Fruit fly (Drosophila melanogaster): Measurements from ENCODE around the gene klu.

klu gene

dm6 chr3L:11027279-11027678 is 18.3 kb upstream of the klu start, which contains the start of gene CG32081:
CG32081 (plus strand) TSS chr3L:11027579.
- TF ChIP-seq Dll (optimal IDR thresholded peaks at IDR 0.05) (no peak), psq (optimal IDR thresholded peaks at IDR 0.05) (no peak), usp (GFP tag; optimal IDR thresholded peaks at IDR 0.05) (no peak)

DNA sequence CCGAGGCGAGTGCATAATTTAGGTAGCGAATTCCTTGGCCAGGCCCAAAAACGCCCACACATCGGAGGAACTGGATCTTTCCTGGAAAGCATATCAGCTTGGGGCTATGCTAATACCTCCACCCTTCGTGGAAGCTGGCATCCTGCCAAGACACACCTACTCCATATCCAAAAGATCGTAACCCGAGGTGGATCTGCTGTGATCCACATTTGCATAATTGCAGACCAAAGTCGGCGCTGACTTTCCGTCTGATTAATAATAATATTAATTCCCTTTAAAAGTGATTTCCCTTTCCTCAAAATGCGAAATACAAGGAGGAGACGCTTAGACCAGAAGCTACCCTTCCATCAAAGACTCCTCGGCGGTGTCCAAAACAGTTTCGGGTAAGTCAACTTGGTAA is 16.3 kb upstream of the klu start, which contains the start of gene CG32079:
CG32079 (plus strand) TSS at position 301 of the 400 bp plus-strand sequence.
- TF ChIP-seq pan (optimal IDR thresholded peaks at IDR 0.05) (no peak), psq (optimal IDR thresholded peaks at IDR 0.05) (no peak), EcR (GFP tag; optimal IDR thresholded peaks at IDR 0.05) (no peak), Dll (optimal IDR thresholded peaks at IDR 0.05) (no peak), CG8478 (optimal IDR thresholded peaks at IDR 0.05) (no peak), usp (GFP tag; optimal IDR thresholded peaks at IDR 0.05) (no peak)

- TF ChIP-seq pan (optimal IDR thresholded peaks at IDR 0.05), result no peak
- TF ChIP-seq usp (GFP tag; optimal IDR thresholded peaks at IDR 0.05), result no peak
Measured at dm6 chr3L:11023235-11023634, 14.2 kb upstream of the klu start, which contains the start of gene Fad2. Fad2 (plus strand) TSS chr3L:11023535.

- no peak for TF ChIP-seq psq (optimal IDR thresholded peaks at IDR 0.05)
- no peak for TF ChIP-seq usp (GFP tag; optimal IDR thresholded peaks at IDR 0.05)
- TF ChIP-seq Dll (optimal IDR thresholded peaks at IDR 0.05), result peak; percentile 19
Measured at dm6 chr3L:11021958-11022357, 13.0 kb upstream of the klu start.

- TF ChIP-seq EcR (GFP tag; optimal IDR thresholded peaks at IDR 0.05) (no peak), pan (optimal IDR thresholded peaks at IDR 0.05) (no peak), Dll (optimal IDR thresholded peaks at IDR 0.05) (no peak), usp (GFP tag; optimal IDR thresholded peaks at IDR 0.05) (no peak), CG8478 (optimal IDR thresholded peaks at IDR 0.05) (no peak), psq (optimal IDR thresholded peaks at IDR 0.05) (no peak)
Measured at dm6 chr3L:11020058-11020457, 11.1 kb upstream of the klu start.

DNA sequence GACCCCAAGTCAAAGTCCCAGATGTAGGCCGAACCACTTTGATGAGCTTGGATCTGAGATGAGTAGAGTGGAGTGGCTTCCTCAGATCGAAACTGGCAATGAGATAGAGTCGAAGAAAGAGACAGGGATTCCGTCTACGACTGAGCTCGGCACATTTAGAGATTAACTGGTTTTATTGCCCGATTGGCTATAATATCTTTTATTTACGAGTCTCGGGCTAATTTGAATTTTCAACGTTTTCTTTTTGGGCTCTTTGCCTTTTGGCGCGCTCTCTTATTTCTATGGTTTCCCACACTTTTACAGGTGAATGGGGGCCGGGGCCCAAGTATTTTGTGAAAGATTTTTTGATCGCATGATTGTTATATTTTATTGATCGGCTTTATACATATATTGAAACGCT is 6.2 kb upstream of the klu start:
- TF ChIP-seq CG8478 (optimal IDR thresholded peaks at IDR 0.05), result no peak

dm6 chr3L:11011610-11012202 is 2.7 kb upstream of the klu start:
- TF ChIP-seq Dll (optimal IDR thresholded peaks at IDR 0.05) (no peak), usp (GFP tag; optimal IDR thresholded peaks at IDR 0.05) (no peak), pan (optimal IDR thresholded peaks at IDR 0.05) (no peak), psq (optimal IDR thresholded peaks at IDR 0.05) (no peak), CG8478 (optimal IDR thresholded peaks at IDR 0.05) (no peak), EcR (GFP tag; optimal IDR thresholded peaks at IDR 0.05) (no peak)

- TF ChIP-seq psq (optimal IDR thresholded peaks at IDR 0.05), result no peak
- peak; percentile 93 for TF ChIP-seq Dll (optimal IDR thresholded peaks at IDR 0.05)
- no peak for TF ChIP-seq usp (GFP tag; optimal IDR thresholded peaks at IDR 0.05)
- peak; percentile 72 for TF ChIP-seq CG8478 (optimal IDR thresholded peaks at IDR 0.05)
- TF ChIP-seq EcR (GFP tag; optimal IDR thresholded peaks at IDR 0.05), result no peak
- no peak for TF ChIP-seq pan (optimal IDR thresholded peaks at IDR 0.05)
Measured at dm6 chr3L:11010410-11010827, 1.4 kb upstream of the klu start.

DNA sequence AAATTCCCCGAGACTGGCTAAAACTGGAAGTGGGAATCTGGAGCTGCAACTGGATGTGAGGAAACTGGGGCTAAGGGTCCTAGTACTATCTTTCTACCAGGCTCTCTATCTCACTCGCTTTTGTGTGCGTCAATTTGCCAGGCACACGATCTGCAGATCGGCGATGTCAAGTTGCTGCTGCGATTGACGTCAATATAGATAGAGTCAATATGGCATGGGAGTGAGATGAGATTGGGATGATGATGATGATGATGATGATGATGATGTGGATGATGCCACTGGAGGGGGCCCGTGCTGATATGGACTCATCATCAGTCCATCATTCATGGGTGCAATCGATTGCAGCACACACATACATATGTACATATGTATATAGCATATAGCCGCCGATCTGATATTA is 1.2 kb downstream of the klu start:
- TF ChIP-seq Dll (optimal IDR thresholded peaks at IDR 0.05), result no peak
- no peak for TF ChIP-seq usp (GFP tag; optimal IDR thresholded peaks at IDR 0.05)
- no peak for TF ChIP-seq psq (optimal IDR thresholded peaks at IDR 0.05)
- no peak for TF ChIP-seq EcR (GFP tag; optimal IDR thresholded peaks at IDR 0.05)
- no peak for TF ChIP-seq CG8478 (optimal IDR thresholded peaks at IDR 0.05)
- no peak for TF ChIP-seq pan (optimal IDR thresholded peaks at IDR 0.05)

DNA sequence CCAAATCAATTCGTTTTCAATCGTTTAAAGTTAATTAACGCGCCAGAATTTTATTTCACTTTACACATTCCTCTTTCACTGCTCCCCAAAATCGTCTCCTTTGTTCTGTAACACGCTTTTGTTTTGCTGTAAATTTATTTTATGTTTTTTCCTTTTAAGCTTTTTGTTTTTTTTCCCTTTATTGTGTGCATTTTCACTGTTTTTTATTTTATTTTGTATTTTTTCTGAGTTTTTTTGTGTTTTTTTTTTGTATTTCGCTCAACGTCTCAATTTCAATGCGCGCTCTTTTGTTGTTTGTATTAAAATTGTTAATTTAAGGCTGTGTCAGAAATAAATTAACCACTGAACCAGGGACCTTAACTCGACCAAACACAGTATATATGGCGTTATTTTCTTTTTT is 2.6 kb downstream of the klu start:
- no peak for TF ChIP-seq pan (optimal IDR thresholded peaks at IDR 0.05)
- TF ChIP-seq CG8478 (optimal IDR thresholded peaks at IDR 0.05), result no peak
- TF ChIP-seq usp (GFP tag; optimal IDR thresholded peaks at IDR 0.05), result no peak
- no peak for TF ChIP-seq psq (optimal IDR thresholded peaks at IDR 0.05)
- TF ChIP-seq Dll (optimal IDR thresholded peaks at IDR 0.05), result no peak
- no peak for TF ChIP-seq EcR (GFP tag; optimal IDR thresholded peaks at IDR 0.05)

DNA sequence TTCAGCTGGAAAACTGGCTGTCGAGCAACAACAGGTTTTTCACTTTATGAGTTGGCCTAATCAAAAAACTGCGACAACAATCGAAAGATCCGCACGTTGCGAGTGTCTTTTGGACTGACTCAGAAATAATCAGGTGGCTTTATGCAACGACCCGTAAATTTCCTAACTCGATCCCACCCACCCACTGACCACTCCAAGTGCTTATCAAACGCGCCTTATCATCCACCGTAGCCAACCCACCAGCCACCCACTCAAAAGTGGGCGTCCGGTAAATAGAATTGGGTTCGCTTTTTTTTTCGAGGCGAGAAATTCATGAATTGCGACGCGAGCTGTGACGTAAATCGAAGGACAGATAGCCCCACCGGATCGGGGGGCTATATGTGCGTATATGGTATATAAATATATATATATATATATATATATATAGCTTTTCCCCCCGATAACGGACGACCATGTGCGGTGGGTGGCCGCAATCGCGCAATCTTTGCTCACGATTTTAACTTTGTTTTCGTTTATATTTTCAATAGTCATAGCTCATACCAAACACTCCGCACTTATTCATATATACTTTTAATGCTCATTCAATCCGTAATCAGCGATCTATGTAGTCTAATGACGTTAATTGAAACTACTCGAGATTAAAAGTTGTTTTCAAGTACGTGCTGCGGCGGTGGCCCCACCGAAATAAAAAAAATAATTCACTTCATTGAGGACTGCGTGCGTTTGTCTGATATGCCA is 4.1 kb downstream of the klu start:
- no peak for TF ChIP-seq psq (optimal IDR thresholded peaks at IDR 0.05)
- no peak for TF ChIP-seq usp (GFP tag; optimal IDR thresholded peaks at IDR 0.05)
- no peak for TF ChIP-seq CG8478 (optimal IDR thresholded peaks at IDR 0.05)
- TF ChIP-seq pan (optimal IDR thresholded peaks at IDR 0.05), result no peak
- no peak for TF ChIP-seq Dll (optimal IDR thresholded peaks at IDR 0.05)
- no peak for TF ChIP-seq EcR (GFP tag; optimal IDR thresholded peaks at IDR 0.05)

DNA sequence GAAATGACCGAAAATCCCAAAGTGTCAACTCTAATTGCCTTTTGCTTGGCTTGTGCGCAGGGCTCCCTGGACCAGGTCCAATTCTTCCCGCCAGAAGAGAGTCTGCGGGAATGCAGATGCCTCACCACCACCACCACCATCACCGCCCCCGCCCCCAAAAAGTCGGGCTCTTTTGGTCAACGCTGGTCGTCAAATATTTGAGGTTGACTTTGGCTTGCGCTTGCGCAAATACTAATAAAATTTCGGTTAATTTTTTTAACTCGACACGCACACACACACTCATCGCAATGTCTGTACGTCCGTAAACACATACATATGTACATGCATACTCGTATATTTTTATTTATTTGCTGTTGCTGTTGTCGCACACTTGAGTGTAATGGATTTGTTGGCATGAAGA is 5.0 kb downstream of the klu start:
- no peak for TF ChIP-seq Dll (optimal IDR thresholded peaks at IDR 0.05)

- TF ChIP-seq Dll (optimal IDR thresholded peaks at IDR 0.05) (no peak), pan (optimal IDR thresholded peaks at IDR 0.05) (no peak), usp (GFP tag; optimal IDR thresholded peaks at IDR 0.05) (no peak), psq (optimal IDR thresholded peaks at IDR 0.05) (no peak), EcR (GFP tag; optimal IDR thresholded peaks at IDR 0.05) (no peak), CG8478 (optimal IDR thresholded peaks at IDR 0.05) (no peak)
Measured at dm6 chr3L:11002923-11003322, 6.1 kb downstream of the klu start.

Data from whole organism.